Worm (Caenorhabditis elegans) whole organism, L4 larva: ENCODE measurements around the gene T04C9.3.

Experiments
- R02D3.7 ChIP-seq: fragments of 150-350 bp; sonication (generic microtip); optimal IDR thresholded peaks from 3 replicates; lab custom pipeline; 2014; ENCODE audit warnings: missing biosample characterization, missing genetic modification characterization
- T26A8.4 ChIP-seq: fragments of 200-800 bp; sonication (Bioruptor generic); IDR thresholded peaks from 2 replicates; pipeline ENCODE4 v1.3.6; 2022; ENCODE audit warnings: missing genetic modification characterization, missing compliant biosample characterization
- ama-1 ChIP-seq: fragments of 150-350 bp; optimal IDR thresholded peaks from 2 replicates; lab custom pipeline; 2014; ENCODE audit warnings: inconsistent platforms, mixed read lengths
- ctbp-1 ChIP-seq: fragments of 200-800 bp; sonication (Bioruptor generic); IDR thresholded peaks from 2 replicates; pipeline ENCODE4 v1.3.6; 2022; ENCODE audit warnings: missing genetic modification reagents, missing genetic modification characterization, missing compliant biosample characterization
- daf-12 ChIP-seq: fragments of 150-350 bp; optimal IDR thresholded peaks from 2 replicates; lab custom pipeline; 2014; ENCODE audit warnings: missing biosample characterization, missing genetic modification reagents, missing genetic modification characterization
- dmd-6 ChIP-seq: fragments of 200-800 bp; sonication (Bioruptor generic); IDR thresholded peaks from 2 replicates; pipeline ENCODE4 v1.3.6; 2022; ENCODE audit warnings: missing genetic modification reagents, missing genetic modification characterization, missing compliant biosample characterization
- gei-8 ChIP-seq: fragments of 200-800 bp; sonication (Bioruptor generic); optimal IDR thresholded peaks from 2 replicates; lab custom pipeline; 2018; ENCODE audit warnings: mild to moderate bottlenecking, missing genetic modification characterization, missing compliant biosample characterization
- lin-29 ChIP-seq: fragments of 200-800 bp; sonication (Bioruptor generic); IDR thresholded peaks from 2 replicates; pipeline ENCODE4 v1.3.6; 2022; ENCODE audit warnings: missing genetic modification reagents, missing genetic modification characterization, missing compliant biosample characterization
- lir-3 ChIP-seq: sonication (generic microtip); optimal IDR thresholded peaks from 2 replicates; lab custom pipeline; 2016; ENCODE audit warnings: mild to moderate bottlenecking, missing genetic modification characterization, missing compliant biosample characterization
- mxl-3 ChIP-seq: fragments of 200-800 bp; sonication (Bioruptor generic); optimal IDR thresholded peaks from 2 replicates; lab custom pipeline; 2018; ENCODE audit warnings: mild to moderate bottlenecking, missing genetic modification characterization, missing compliant biosample characterization
- nhr-10 ChIP-seq: fragments of 150-350 bp; optimal IDR thresholded peaks from 2 replicates; lab custom pipeline; 2014; ENCODE audit warnings: missing biosample characterization, missing genetic modification characterization
- nhr-111 ChIP-seq: fragments of 200-800 bp; sonication (Bioruptor generic); optimal IDR thresholded peaks from 2 replicates; lab custom pipeline; 2018; ENCODE audit warnings: mild to moderate bottlenecking, missing genetic modification characterization, missing compliant biosample characterization
- nhr-25 ChIP-seq: sonication (generic microtip); optimal IDR thresholded peaks from 2 replicates; lab custom pipeline; 2017; ENCODE audit warnings: missing genetic modification characterization, mild to moderate bottlenecking, missing compliant biosample characterization, antibody characterized with exemption, moderate library complexity, borderline replicate concordance; ENCODE audit not compliant: insufficient read depth
- nhr-28 ChIP-seq: fragments of 150-350 bp; optimal IDR thresholded peaks from 2 replicates; lab custom pipeline; 2014; ENCODE audit warnings: missing biosample characterization, missing genetic modification characterization
- skn-1 ChIP-seq: fragments of 150-350 bp; optimal IDR thresholded peaks from 2 replicates; lab custom pipeline; 2014; ENCODE audit warnings: missing biosample characterization, missing genetic modification characterization
- tag-97 ChIP-seq: fragments of 200-800 bp; sonication (Bioruptor generic); IDR thresholded peaks from 2 replicates; pipeline ENCODE4 v1.3.6; 2022; ENCODE audit warnings: missing genetic modification characterization, missing compliant biosample characterization
- zip-11 ChIP-seq: fragments of 200-800 bp; sonication (Bioruptor generic); IDR thresholded peaks from 2 replicates; pipeline ENCODE4 v1.3.6; 2022; ENCODE audit warnings: missing genetic modification characterization, missing compliant biosample characterization

T04C9.3 gene

ce11 chrIII:6028432-6028831, 43.0 kb downstream of the T04C9.3 start, which contains the start of gene tbx-7:
Gene tbx-7, minus strand, starts transcription at chrIII:6028532.
- no peak for TF ChIP-seq R02D3.7 (tag; lab: Kevin White, UChicago)
- peak; percentile 10 for TF ChIP-seq nhr-28 (tag; lab: Kevin White, UChicago)
- TF ChIP-seq lin-29, result no peak
- TF ChIP-seq nhr-10 (tag; lab: Kevin White, UChicago), result no peak
- TF ChIP-seq skn-1 (tag; lab: Kevin White, UChicago), result no peak
- TF ChIP-seq tag-97 (GFP tag; lab: Robert Waterston, UW), result no peak

DNA sequence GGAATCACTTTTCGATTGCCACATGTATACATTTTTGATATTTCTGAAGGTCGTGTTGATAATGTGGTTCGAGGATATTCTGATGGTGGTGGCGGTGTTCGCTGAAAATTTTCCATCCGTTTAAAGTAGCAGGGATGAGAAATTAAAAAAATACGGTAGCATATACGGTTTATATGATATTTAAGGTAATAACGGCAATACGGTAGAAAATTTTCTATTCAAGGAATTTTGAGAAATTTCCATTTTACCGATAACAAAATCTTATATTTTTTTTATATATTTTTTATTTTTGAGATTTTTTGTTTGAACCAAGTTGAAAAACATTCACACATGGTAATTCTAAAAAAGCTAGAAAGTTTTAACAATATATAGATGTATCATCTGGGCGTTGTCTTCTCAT, 45.0 kb downstream of the T04C9.3 start, which contains the start of gene ZK328.6:
TSS of gene ZK328.6 (minus strand) at position 101 of the 400 bp plus-strand sequence.
- TF ChIP-seq zip-11 (GFP tag; lab: Robert Waterston, UW) (no peak), gei-8 (GFP tag; lab: Kevin White, UChicago) (no peak), nhr-25 (tag; lab: Kevin White, UChicago) (no peak), ama-1 (lab: Kevin White, UChicago) (no peak), ctbp-1 (GFP tag; lab: Robert Waterston, UW) (no peak), dmd-6 (no peak), nhr-111 (GFP tag; lab: Kevin White, UChicago) (no peak), mxl-3 (GFP tag; lab: Kevin White, UChicago) (no peak), lir-3 (tag; lab: Kevin White, UChicago) (no peak), T26A8.4 (GFP tag; lab: Robert Waterston, UW) (no peak), daf-12 (tag; lab: Kevin White, UChicago) (no peak)
